Worm (Caenorhabditis elegans): Measurements from ENCODE around the gene nas-38.
A peak's percentile ranks its signal among the peaks of the same experiment; 100 is the strongest.

The nas-38 gene

ce11 chrX:527663-528062 is 30.3 kb upstream of the nas-38 start:
- TF ChIP-seq nhr-28 (tag; optimal IDR thresholded peaks at IDR 0.05), result peak; percentile 49
- peak; percentile 63 for TF ChIP-seq aha-1 (tag)
- TF ChIP-seq php-3 (GFP tag; IDR thresholded peaks at IDR 0.05), result peak; percentile 70
- no peak for TF ChIP-seq daf-16 (GFP tag; optimal IDR thresholded peaks at IDR 0.05)
- peak; percentile 30 for TF ChIP-seq daf-16 (tag; optimal IDR thresholded peaks at IDR 0.05)
- TF ChIP-seq pqm-1 (tag; optimal IDR thresholded peaks at IDR 0.05), result peak; percentile 51
- TF ChIP-seq nhr-25 (tag; optimal IDR thresholded peaks at IDR 0.05; ENCODE audit: borderline replicate concordance, insufficient read depth), result no peak
- TF ChIP-seq ceh-20 (GFP tag; IDR thresholded peaks at IDR 0.05), result no peak
- no peak for TF ChIP-seq zip-2 (tag; optimal IDR thresholded peaks at IDR 0.05)

ce11 chrX:528761-529160 is 29.2 kb upstream of the nas-38 start:
- no peak for TF ChIP-seq madf-9 (GFP tag; conservative IDR thresholded peaks at IDR 0.05)
- TF ChIP-seq ces-1 (GFP tag; optimal IDR thresholded peaks at IDR 0.05), result no peak
- peak; percentile 62; the same call in 1 of the 2 replicates for TF ChIP-seq set-16 (GFP tag; IDR thresholded peaks at IDR 0.05)
- no peak for TF ChIP-seq zfp-3 (GFP tag; conservative IDR thresholded peaks at IDR 0.05)
- TF ChIP-seq nhr-42 (GFP tag; IDR thresholded peaks at IDR 0.05), result no peak

DNA sequence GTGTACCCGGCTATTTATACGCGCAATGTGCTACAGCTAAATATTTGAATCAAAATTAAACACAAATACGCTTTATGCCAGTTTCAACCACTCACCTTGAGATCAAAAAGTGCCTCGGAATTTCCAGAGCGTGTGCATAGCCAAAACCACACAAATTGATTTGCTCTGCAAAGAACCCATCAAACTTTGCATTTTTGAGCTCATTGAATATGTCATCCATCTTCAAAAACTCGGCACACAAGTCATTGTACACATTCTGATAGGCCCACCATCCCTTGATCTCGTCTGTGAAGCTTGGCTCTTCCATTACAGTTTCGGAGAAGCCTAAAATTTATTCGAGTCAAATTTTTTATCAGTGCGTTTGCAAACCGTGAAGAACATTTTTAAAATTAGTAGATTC is 28.6 kb upstream of the nas-38 start:
- no peak for TF ChIP-seq lin-1 (GFP tag; IDR thresholded peaks at IDR 0.05)
- no peak for TF ChIP-seq rbr-2 (tag; optimal IDR thresholded peaks at IDR 0.05)
- no peak for TF ChIP-seq nhr-10 (tag; optimal IDR thresholded peaks at IDR 0.05)
- no peak for TF ChIP-seq ama-1 (optimal IDR thresholded peaks at IDR 0.05)
- no peak for TF ChIP-seq zip-2 (tag; optimal IDR thresholded peaks at IDR 0.05)
- TF ChIP-seq pha-4 (GFP tag; IDR thresholded peaks at IDR 0.05), result no peak
- no peak for TF ChIP-seq pha-4 (tag; optimal IDR thresholded peaks at IDR 0.05)
- peak in 1 of 2 experiments; percentile 96 for TF ChIP-seq unc-62 (GFP tag; optimal IDR thresholded peaks at IDR 0.05 in 1 of 2)
- no peak for TF ChIP-seq unc-62 (tag; optimal IDR thresholded peaks at IDR 0.05)

- TF ChIP-seq hlh-30 (tag; optimal IDR thresholded peaks at IDR 0.05; ENCODE audit: insufficient read depth) (peak; percentile 26), Y5F2A.4 (GFP tag; optimal IDR thresholded peaks at IDR 0.05) (no peak), nhr-28 (tag; optimal IDR thresholded peaks at IDR 0.05) (peak; percentile 95), hmg-1.1 (GFP tag; IDR thresholded peaks at IDR 0.05) (0 out of 2 replicates have a peak, but pooled peaks have one; percentile 20), dpl-1 (GFP tag; optimal IDR thresholded peaks at IDR 0.05) (no peak), ceh-62 (tag; optimal IDR thresholded peaks at IDR 0.05) (no peak), dmd-6 (GFP tag; IDR thresholded peaks at IDR 0.05) (peak; percentile 49; the same call in 1 of the 2 replicates), pqm-1 (tag; optimal IDR thresholded peaks at IDR 0.05) (peak; percentile 95), ceh-20 (GFP tag; IDR thresholded peaks at IDR 0.05) (no peak), daf-16 (GFP tag; optimal IDR thresholded peaks at IDR 0.05) (no peak), daf-16 (tag; optimal IDR thresholded peaks at IDR 0.05) (peak; percentile 83), hlh-11 (tag; optimal IDR thresholded peaks at IDR 0.05) (peak; percentile 52)
Observed at ce11 chrX:530011-530410, 27.9 kb upstream of the nas-38 start, which contains the start of gene ugt-46. Gene ugt-46 (minus strand): TSS chrX:530289.

ce11 chrX:530909-531308 is 27.0 kb upstream of the nas-38 start, which contains the start of gene B0310.6:
Gene B0310.6 (minus strand): TSS chrX:531009.
- no peak for TF ChIP-seq daf-16 (GFP tag; optimal IDR thresholded peaks at IDR 0.05)
- TF ChIP-seq daf-16 (tag; optimal IDR thresholded peaks at IDR 0.05), result no peak
- no peak for TF ChIP-seq duxl-1 (tag; optimal IDR thresholded peaks at IDR 0.05; ENCODE audit: poor library complexity)
- peak; percentile 9 for TF ChIP-seq aha-1 (tag)
- TF ChIP-seq ZK337.2 (GFP tag; IDR thresholded peaks at IDR 0.05), result no peak
- TF ChIP-seq snpc-1.2 (GFP tag; IDR thresholded peaks at IDR 0.05), result no peak
- TF ChIP-seq mxl-3 (GFP tag; optimal IDR thresholded peaks at IDR 0.05), result no peak
- TF ChIP-seq egl-43 (GFP tag; IDR thresholded peaks at IDR 0.05), result no peak

All from whole organism, L4 larva.